Fruit fly (Drosophila melanogaster): ENCODE measurements around the gene CG18478.
"Not testable (repeated sequence)": the region's sequence is repeated elsewhere in the genome, so short reads cannot be mapped to it uniquely, and the experiment has no call there.

Gene CG18478

dm6 chr2L:15669874-15670273 is at the start of gene CG18478:
Gene CG18478 (plus strand): TSS chr2L:15670174.
- TF ChIP-seq tj (GFP tag; optimal IDR thresholded peaks at IDR 0.05); CG33017 (tag; optimal IDR thresholded peaks at IDR 0.05); CG11617 (GFP tag; optimal IDR thresholded peaks at IDR 0.05): not testable (repeated sequence)

dm6 chr2L:15623458-15623857 is 46.5 kb upstream of the CG18478 start, which contains the start of gene Or35a:
Gene Or35a (minus strand): TSS chr2L:15623558.
- TF ChIP-seq CG11617 (GFP tag; optimal IDR thresholded peaks at IDR 0.05) (no peak), cic (GFP tag; optimal IDR thresholded peaks at IDR 0.05) (no peak), toe (GFP tag; optimal IDR thresholded peaks at IDR 0.05) (no peak), Crg-1 (GFP tag; optimal IDR thresholded peaks at IDR 0.05) (no peak), CG5204 (GFP tag; optimal IDR thresholded peaks at IDR 0.05) (no peak), tj (GFP tag; optimal IDR thresholded peaks at IDR 0.05) (no peak), CG14711 (tag; optimal IDR thresholded peaks at IDR 0.05) (no peak), CG12768 (GFP tag; optimal IDR thresholded peaks at IDR 0.05) (no peak), Mnt (GFP tag; optimal IDR thresholded peaks at IDR 0.05) (no peak), ovo (GFP tag; optimal IDR thresholded peaks at IDR 0.05) (no peak), pad (GFP tag; optimal IDR thresholded peaks at IDR 0.05) (no peak), kay (GFP tag; ENCODE audit: borderline replicate concordance) (no peak), CG33017 (tag; optimal IDR thresholded peaks at IDR 0.05) (no peak), CG7101 (tag; optimal IDR thresholded peaks at IDR 0.05) (no peak), Hr96 (GFP tag; optimal IDR thresholded peaks at IDR 0.05) (no peak), cnc (optimal IDR thresholded peaks at IDR 0.05) (no peak), Clk (GFP tag; optimal IDR thresholded peaks at IDR 0.05) (no peak), bab1 (GFP tag; optimal IDR thresholded peaks at IDR 0.05) (no peak)

DNA sequence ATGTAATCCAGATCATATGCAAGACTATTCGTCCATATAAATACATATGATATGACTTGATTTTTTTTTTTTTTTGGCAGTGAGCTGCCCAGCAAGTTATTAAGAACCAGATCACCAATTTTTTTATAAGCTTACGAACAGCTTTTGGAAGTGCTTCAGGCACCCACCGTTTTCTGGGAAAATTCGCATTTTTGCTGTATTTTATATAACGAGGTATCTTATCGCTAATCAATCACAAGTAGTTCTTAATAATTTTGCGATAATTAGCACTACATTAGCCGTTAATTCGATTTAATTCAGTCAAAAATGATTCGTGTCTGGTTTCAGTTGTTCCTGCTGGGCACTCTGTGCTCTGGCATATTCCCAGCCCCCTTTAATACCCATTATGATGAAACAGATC is 41.6 kb upstream of the CG18478 start, which contains the start of gene CG7631:
TSS of gene CG7631 (plus strand) at position 301 of the 400 bp plus-strand sequence.
- no peak for TF ChIP-seq CG5204 (GFP tag; optimal IDR thresholded peaks at IDR 0.05)
- TF ChIP-seq ovo (GFP tag; optimal IDR thresholded peaks at IDR 0.05): no peak
- no peak for TF ChIP-seq CG7101 (tag; optimal IDR thresholded peaks at IDR 0.05)
- TF ChIP-seq cnc (optimal IDR thresholded peaks at IDR 0.05): no peak
- TF ChIP-seq kay (GFP tag; ENCODE audit: borderline replicate concordance): no peak
- no peak for TF ChIP-seq tj (GFP tag; optimal IDR thresholded peaks at IDR 0.05)

dm6 chr2L:15629596-15630168 is 40.3 kb upstream of the CG18478 start, which contains the start of gene CG18480:
Gene CG18480 (plus strand): TSS chr2L:15630002.
- TF ChIP-seq CG7101 (tag; optimal IDR thresholded peaks at IDR 0.05): peak; percentile 74
- peak; percentile 52 for TF ChIP-seq CG12768 (GFP tag; optimal IDR thresholded peaks at IDR 0.05)
- TF ChIP-seq Mnt (GFP tag; optimal IDR thresholded peaks at IDR 0.05): peak; percentile 70
- TF ChIP-seq CG1620 (GFP tag; optimal IDR thresholded peaks at IDR 0.05): peak; percentile 16
- no peak for TF ChIP-seq bab1 (GFP tag; optimal IDR thresholded peaks at IDR 0.05)
- TF ChIP-seq CG11617 (GFP tag; optimal IDR thresholded peaks at IDR 0.05): peak; percentile 48
- no peak for TF ChIP-seq pad (GFP tag; optimal IDR thresholded peaks at IDR 0.05)
- TF ChIP-seq CG33017 (tag; optimal IDR thresholded peaks at IDR 0.05): peak; percentile 50
- TF ChIP-seq toe (GFP tag; optimal IDR thresholded peaks at IDR 0.05): peak; percentile 67
- no peak for TF ChIP-seq Crg-1 (GFP tag; optimal IDR thresholded peaks at IDR 0.05)
- peak; percentile 46 for TF ChIP-seq CG7045 (GFP tag; optimal IDR thresholded peaks at IDR 0.05)
- TF ChIP-seq kay (GFP tag; ENCODE audit: borderline replicate concordance): peak; percentile 97
- TF ChIP-seq cic (GFP tag; optimal IDR thresholded peaks at IDR 0.05): no peak
- no peak for TF ChIP-seq cnc (optimal IDR thresholded peaks at IDR 0.05)
- TF ChIP-seq ovo (GFP tag; optimal IDR thresholded peaks at IDR 0.05): no peak
- no peak for TF ChIP-seq Clk (GFP tag; optimal IDR thresholded peaks at IDR 0.05)
- TF ChIP-seq CG14711 (tag; optimal IDR thresholded peaks at IDR 0.05): peak; percentile 22
- peak; percentile 49 for TF ChIP-seq CG5204 (GFP tag; optimal IDR thresholded peaks at IDR 0.05)
- TF ChIP-seq tj (GFP tag; optimal IDR thresholded peaks at IDR 0.05): no peak
- TF ChIP-seq Hr96 (GFP tag; optimal IDR thresholded peaks at IDR 0.05): peak; percentile 65

DNA sequence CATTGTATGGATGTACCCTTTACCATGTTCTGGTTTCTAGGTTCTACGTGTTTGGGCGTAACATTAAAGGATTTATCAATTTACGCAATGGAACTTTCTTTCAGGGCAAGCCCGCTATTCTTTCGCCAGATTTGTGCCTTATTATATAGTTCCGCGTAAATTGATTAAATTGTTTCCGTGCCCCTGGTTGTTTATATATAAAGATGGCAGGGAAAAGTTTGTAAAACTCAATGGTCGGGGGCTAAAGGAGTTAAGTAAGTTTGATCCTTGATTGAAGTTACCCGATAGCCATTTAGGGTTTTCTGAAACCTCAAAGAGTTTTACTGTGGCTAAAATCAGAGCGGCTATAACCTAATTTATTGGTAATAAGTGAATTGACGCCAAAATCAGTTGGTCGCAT is 28.3 kb upstream of the CG18478 start:
- TF ChIP-seq Mnt (GFP tag; optimal IDR thresholded peaks at IDR 0.05) (no peak), CG7045 (GFP tag; optimal IDR thresholded peaks at IDR 0.05) (no peak), cic (GFP tag; optimal IDR thresholded peaks at IDR 0.05) (no peak), Clk (GFP tag; optimal IDR thresholded peaks at IDR 0.05) (no peak), cnc (optimal IDR thresholded peaks at IDR 0.05) (no peak), CG12768 (GFP tag; optimal IDR thresholded peaks at IDR 0.05) (no peak), pad (GFP tag; optimal IDR thresholded peaks at IDR 0.05) (no peak), CG11617 (GFP tag; optimal IDR thresholded peaks at IDR 0.05) (no peak), tj (GFP tag; optimal IDR thresholded peaks at IDR 0.05) (no peak), CG7101 (tag; optimal IDR thresholded peaks at IDR 0.05) (no peak), kay (GFP tag; ENCODE audit: borderline replicate concordance) (no peak), CG1620 (GFP tag; optimal IDR thresholded peaks at IDR 0.05) (no peak), CG33017 (tag; optimal IDR thresholded peaks at IDR 0.05) (no peak), CG14711 (tag; optimal IDR thresholded peaks at IDR 0.05) (no peak), ovo (GFP tag; optimal IDR thresholded peaks at IDR 0.05) (no peak), bab1 (GFP tag; optimal IDR thresholded peaks at IDR 0.05) (no peak), toe (GFP tag; optimal IDR thresholded peaks at IDR 0.05) (no peak)

DNA sequence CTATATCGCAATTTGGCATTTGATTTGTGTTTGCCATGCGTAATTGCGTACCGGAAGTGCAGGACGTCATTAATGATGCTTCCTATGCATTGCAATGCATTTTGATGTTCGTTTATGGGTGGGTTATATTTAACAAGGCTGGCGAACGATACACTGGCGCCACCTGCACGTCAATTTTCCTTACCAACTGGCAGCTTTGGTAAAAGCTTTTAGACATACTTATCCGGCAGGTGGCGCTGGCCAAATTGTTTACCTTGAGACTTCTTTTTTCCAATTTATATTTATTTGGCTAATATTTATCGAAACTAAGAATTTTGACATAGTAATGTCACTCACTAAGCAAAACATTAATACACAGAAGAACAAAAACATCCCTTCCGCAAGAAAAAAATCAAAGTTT is 26.2 kb upstream of the CG18478 start:
- TF ChIP-seq Hr96 (GFP tag; optimal IDR thresholded peaks at IDR 0.05) (peak; percentile 22), CG7101 (tag; optimal IDR thresholded peaks at IDR 0.05) (no peak), toe (GFP tag; optimal IDR thresholded peaks at IDR 0.05) (peak; percentile 16)
